Fruit fly (Drosophila melanogaster): ENCODE data around the gene msl-3.

DNA sequence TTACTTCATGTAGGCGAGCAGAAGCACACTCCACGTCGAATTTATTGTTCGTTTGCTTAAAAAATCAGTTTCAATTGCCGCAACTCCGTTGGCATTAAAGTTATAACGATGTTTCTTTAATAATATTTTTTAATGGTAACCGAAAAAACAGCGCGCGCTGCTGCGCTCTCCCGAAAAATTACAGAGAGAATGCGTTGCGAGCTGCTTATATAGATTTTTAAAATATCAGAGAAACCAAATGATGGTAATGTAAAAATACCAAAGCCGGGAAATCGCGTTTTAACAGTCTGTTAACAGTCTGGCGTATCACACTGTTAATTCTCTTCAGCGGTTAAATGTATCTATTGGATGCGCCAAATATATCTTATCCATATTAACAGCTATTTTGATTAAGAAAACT, 31.6 kb upstream of the msl-3 start, which contains the start of gene corn:
- TF ChIP-seq usp (GFP tag; optimal IDR thresholded peaks at IDR 0.05): no peak
- no peak for TF ChIP-seq pan (optimal IDR thresholded peaks at IDR 0.05)
- no peak for TF ChIP-seq CG8478 (optimal IDR thresholded peaks at IDR 0.05)
